Fruit fly (Drosophila melanogaster) S2 (cell line): Measurements from ENCODE around the gene PolG1.

Experiments
- CG8478 ChIP-seq: fragments of >200 bp; optimal IDR thresholded peaks from 2 replicates; lab custom pipeline; 2018
- CTCF ChIP-seq, 2 experiments: fragments of >200 bp; optimal IDR thresholded peaks; 2 replicates each; lab custom pipeline; 2018

- TF ChIP-seq CG8478 (lab: Kevin White, UChicago) (no peak), CTCF (optimal IDR thresholded peaks at IDR 0.05; lab: Kevin White, UChicago) (no peak)
Observed at dm6 chr2L:13820948-13821347, 6.6 kb downstream of the PolG1 start, which contains the start of gene b.
